Fruit fly (Drosophila melanogaster) whole organism, embryonic: ENCODE measurements around the gene Spn28Dc.

Source experiments
- ATbp ChIP-seq: fragments of 200-800 bp; sonication (Bioruptor generic); optimal IDR thresholded peaks from 2 replicates; lab custom pipeline; 2017; ENCODE audit warnings: missing biosample characterization, mild to moderate bottlenecking, missing genetic modification characterization, missing genetic modification reagents
- Ada2b ChIP-seq: fragments of 200-800 bp; sonication (Bioruptor generic); IDR thresholded peaks from 2 replicates; pipeline ENCODE4 v1.3.6; 2022; ENCODE audit warnings: missing biosample characterization, missing genetic modification characterization
- Aef1 ChIP-seq: fragments of 200-800 bp; sonication (Bioruptor generic); IDR thresholded peaks from 3 replicates; pipeline ENCODE4 v1.3.6; 2022; ENCODE audit warnings: missing biosample characterization, missing genetic modification characterization
- CG11398 ChIP-seq: fragments of 200-800 bp; sonication (Bioruptor generic); optimal IDR thresholded peaks from 2 replicates; lab custom pipeline; 2016; ENCODE audit warnings: missing biosample characterization, missing genetic modification characterization
- CG15011 ChIP-seq: fragments of 200-800 bp; sonication (Bioruptor generic); optimal IDR thresholded peaks from 3 replicates; lab custom pipeline; 2018; ENCODE audit warnings: missing biosample characterization, mild to moderate bottlenecking, missing genetic modification characterization
- CG17568 ChIP-seq: fragments of 200-800 bp; sonication (Bioruptor generic); optimal IDR thresholded peaks from 2 replicates; lab custom pipeline; 2018; ENCODE audit warnings: missing biosample characterization, mild to moderate bottlenecking, missing genetic modification characterization, moderate library complexity
- CG17612 ChIP-seq: fragments of 200-800 bp; sonication (Bioruptor generic); IDR thresholded peaks from 2 replicates; pipeline ENCODE4 v1.3.6; 2022; ENCODE audit warnings: missing biosample characterization, missing genetic modification characterization
- CG18599 ChIP-seq: fragments of 200-800 bp; sonication (Bioruptor generic); optimal IDR thresholded peaks from 3 replicates; lab custom pipeline; 2017; ENCODE audit warnings: missing biosample characterization, missing genetic modification characterization, mild to moderate bottlenecking, moderate library complexity, missing genetic modification reagents
- CG18619 ChIP-seq: fragments of 200-800 bp; sonication (Bioruptor generic); optimal IDR thresholded peaks from 3 replicates; lab custom pipeline; 2017; ENCODE audit warnings: missing biosample characterization, mild to moderate bottlenecking, missing genetic modification characterization
- CG30403 ChIP-seq: fragments of 200-800 bp; sonication (Bioruptor generic); optimal IDR thresholded peaks from 3 replicates; lab custom pipeline; 2016; ENCODE audit warnings: missing biosample characterization, missing genetic modification characterization
- CG3065 ChIP-seq: fragments of 200-800 bp; sonication (Bioruptor generic); optimal IDR thresholded peaks from 2 replicates; lab custom pipeline; 2016; ENCODE audit warnings: missing biosample characterization, missing genetic modification characterization
- CG3726 ChIP-seq: fragments of 200-800 bp; sonication (Bioruptor generic); IDR thresholded peaks from 3 replicates; pipeline ENCODE4, ENCODE4 v1.3.6; 2022; ENCODE audit warnings: missing biosample characterization, missing genetic modification characterization
- CG4617 ChIP-seq: fragments of 200-800 bp; sonication (Bioruptor generic); optimal IDR thresholded peaks from 3 replicates; lab custom pipeline; 2016; ENCODE audit warnings: missing biosample characterization, missing genetic modification characterization, borderline replicate concordance
- CG4707 ChIP-seq: fragments of 200-800 bp; sonication (Bioruptor generic); optimal IDR thresholded peaks from 2 replicates; lab custom pipeline; 2018; ENCODE audit warnings: missing biosample characterization, mild to moderate bottlenecking, missing genetic modification characterization, moderate library complexity
- CG4730 ChIP-seq: fragments of 200-800 bp; sonication (Bioruptor generic); IDR thresholded peaks from 2 replicates; pipeline ENCODE4 v1.3.6; 2022; ENCODE audit warnings: missing biosample characterization, missing genetic modification characterization
- CG4820 ChIP-seq: fragments of 200-800 bp; sonication (Bioruptor generic); optimal IDR thresholded peaks from 3 replicates; lab custom pipeline; 2016; ENCODE audit warnings: missing biosample characterization, missing genetic modification characterization
- CG6854 ChIP-seq: fragments of 200-800 bp; sonication (Bioruptor generic); optimal IDR thresholded peaks from 3 replicates; lab custom pipeline; 2017; ENCODE audit warnings: missing biosample characterization, mild to moderate bottlenecking, missing genetic modification characterization
- CG7271 ChIP-seq: fragments of 200-800 bp; sonication (Bioruptor generic); optimal IDR thresholded peaks from 2 replicates; lab custom pipeline; 2018; ENCODE audit warnings: missing biosample characterization, mild to moderate bottlenecking, missing genetic modification characterization, moderate library complexity
- CG8359 ChIP-seq: fragments of 200-800 bp; sonication (Bioruptor generic); optimal IDR thresholded peaks from 2 replicates; lab custom pipeline; 2017; ENCODE audit warnings: missing biosample characterization, mild to moderate bottlenecking, missing genetic modification characterization, borderline replicate concordance
- CG9727 ChIP-seq: fragments of 200-800 bp; sonication (Bioruptor generic); optimal IDR thresholded peaks from 3 replicates; lab custom pipeline; 2017; ENCODE audit warnings: missing biosample characterization, mild to moderate bottlenecking, missing genetic modification characterization
- CkIIα-i1 ChIP-seq: fragments of 200-800 bp; sonication (Bioruptor generic); IDR thresholded peaks from 2 replicates; pipeline ENCODE4 v1.3.6; 2022; ENCODE audit warnings: missing biosample characterization, missing genetic modification characterization
- GATAe ChIP-seq: fragments of 200-800 bp; sonication (Bioruptor generic); conservative IDR thresholded peaks from 2 replicates; pipeline ENCODE4 v1.3.6; 2022; ENCODE audit warnings: missing biosample characterization, missing genetic modification characterization
- Hr3 ChIP-seq: fragments of 200-800 bp; sonication (Bioruptor generic); optimal IDR thresholded peaks from 3 replicates; lab custom pipeline; 2016; ENCODE audit warnings: missing biosample characterization, missing genetic modification characterization
- Hsf ChIP-seq: fragments of 200-800 bp; sonication (Bioruptor generic); optimal IDR thresholded peaks from 3 replicates; lab custom pipeline; 2016; ENCODE audit warnings: missing biosample characterization, missing genetic modification characterization
- NfI ChIP-seq: fragments of 200-800 bp; sonication (Bioruptor generic); optimal IDR thresholded peaks from 3 replicates; lab custom pipeline; 2018; ENCODE audit warnings: missing biosample characterization, mild to moderate bottlenecking, missing genetic modification characterization, moderate library complexity
- Ravus ChIP-seq: fragments of 200-800 bp; sonication (Bioruptor generic); IDR thresholded peaks from 2 replicates; pipeline ENCODE4 v1.3.6; 2022; ENCODE audit warnings: missing biosample characterization, missing genetic modification characterization
- Rfx ChIP-seq: fragments of 200-800 bp; sonication (Bioruptor generic); IDR thresholded peaks from 2 replicates; pipeline ENCODE4 v1.3.6; 2022; ENCODE audit warnings: missing biosample characterization, missing genetic modification characterization
- Six4 ChIP-seq: fragments of 200-800 bp; sonication (Bioruptor generic); optimal IDR thresholded peaks from 2 replicates; lab custom pipeline; 2016; ENCODE audit warnings: missing biosample characterization, missing genetic modification characterization
- ase ChIP-seq: fragments of 200-800 bp; sonication (Bioruptor generic); IDR thresholded peaks from 3 replicates; pipeline ENCODE4 v1.3.6; 2022; ENCODE audit warnings: missing biosample characterization, missing genetic modification characterization
- bigmax ChIP-seq: fragments of 200-800 bp; sonication (Bioruptor generic); optimal IDR thresholded peaks from 2 replicates; lab custom pipeline; 2018; ENCODE audit warnings: missing biosample characterization, mild to moderate bottlenecking, missing genetic modification characterization
- cg ChIP-seq: fragments of 200-800 bp; sonication (Bioruptor generic); optimal IDR thresholded peaks from 3 replicates; lab custom pipeline; 2019; ENCODE audit warnings: missing biosample characterization, mild to moderate bottlenecking, missing genetic modification characterization, moderate library complexity
- chif ChIP-seq, 2 experiments: fragments of 200-800 bp; sonication (Bioruptor generic); optimal IDR thresholded peaks; 3 replicates each; lab custom pipeline; 2016; ENCODE audit warnings: missing biosample characterization in 2 of 2, missing genetic modification characterization in 2 of 2
- corto ChIP-seq: fragments of 200-800 bp; sonication (Bioruptor generic); optimal IDR thresholded peaks from 2 replicates; lab custom pipeline; 2016; ENCODE audit warnings: missing biosample characterization, mild to moderate bottlenecking, missing genetic modification characterization, moderate library complexity
- dati ChIP-seq: fragments of 200-800 bp; sonication (Bioruptor generic); IDR thresholded peaks from 2 replicates; pipeline ENCODE4 v1.3.6; 2022; ENCODE audit warnings: missing biosample characterization, missing genetic modification characterization
- dmrt99B ChIP-seq: fragments of 200-800 bp; sonication (Bioruptor generic); optimal IDR thresholded peaks from 2 replicates; lab custom pipeline; 2018; ENCODE audit warnings: missing biosample characterization, mild to moderate bottlenecking, missing genetic modification characterization, moderate library complexity
- gce ChIP-seq: fragments of 200-800 bp; sonication (Bioruptor generic); IDR thresholded peaks from 3 replicates; pipeline ENCODE4 v1.3.6; 2022; ENCODE audit warnings: missing biosample characterization, missing genetic modification characterization
- grau ChIP-seq: fragments of 200-800 bp; optimal IDR thresholded peaks from 3 replicates; lab custom pipeline; 2019; ENCODE audit warnings: missing biosample characterization, mild to moderate bottlenecking, missing genetic modification characterization, moderate library complexity
- insv ChIP-seq, 2 experiments: fragments of 200-800 bp; sonication (Bioruptor generic); optimal IDR thresholded peaks; 3 replicates each; lab custom pipeline; 2016 to 2018; ENCODE audit warnings: missing biosample characterization in 2 of 2, missing genetic modification characterization in 2 of 2
- lmd ChIP-seq: fragments of 200-800 bp; sonication (Bioruptor generic); IDR thresholded peaks from 2 replicates; pipeline ENCODE4 v1.3.6; 2022; ENCODE audit warnings: missing biosample characterization, missing genetic modification characterization
- lov ChIP-seq, 2 experiments: fragments of 200-800 bp in 1 of 2; fragments of >200 bp in 1 of 2; sonication (Bioruptor generic) in 1 of 2; IDR thresholded peaks in 1 of 2; optimal IDR thresholded peaks in 1 of 2; 2 replicates in 1 of 2; 3 replicates in 1 of 2; pipeline versions ENCODE4 v1.3.6 to Lab custom; 2017 to 2022; ENCODE audit warnings: missing biosample characterization in 1 of 2, missing genetic modification characterization in 1 of 2
- luna ChIP-seq: fragments of 200-800 bp; sonication (Bioruptor generic); optimal IDR thresholded peaks from 2 replicates; lab custom pipeline; 2016; ENCODE audit warnings: missing biosample characterization, missing genetic modification characterization
- mirr ChIP-seq: fragments of 200-800 bp; sonication (Bioruptor generic); optimal IDR thresholded peaks from 3 replicates; lab custom pipeline; 2018; ENCODE audit warnings: missing biosample characterization, mild to moderate bottlenecking, missing genetic modification characterization
- nau ChIP-seq: fragments of 200-800 bp; sonication (Bioruptor generic); optimal IDR thresholded peaks from 3 replicates; lab custom pipeline; 2017; ENCODE audit warnings: missing biosample characterization, mild to moderate bottlenecking, missing genetic modification characterization, missing genetic modification reagents
- pb ChIP-seq: fragments of 200-800 bp; sonication (Bioruptor generic); optimal IDR thresholded peaks from 3 replicates; lab custom pipeline; 2016; ENCODE audit warnings: missing biosample characterization, missing genetic modification characterization
- shn ChIP-seq: fragments of 200-800 bp; sonication (Bioruptor generic); optimal IDR thresholded peaks from 3 replicates; lab custom pipeline; 2016; ENCODE audit warnings: missing biosample characterization, missing genetic modification characterization
- so ChIP-seq: fragments of 200-800 bp; sonication (Bioruptor generic); IDR thresholded peaks from 3 replicates; pipeline ENCODE4 v1.3.6; 2022; ENCODE audit warnings: missing biosample characterization, missing genetic modification characterization
- sqz ChIP-seq: fragments of 200-800 bp; sonication (Bioruptor generic); optimal IDR thresholded peaks from 3 replicates; lab custom pipeline; 2018; ENCODE audit warnings: missing biosample characterization, mild to moderate bottlenecking, missing genetic modification characterization
- stwl ChIP-seq: fragments of 200-800 bp; sonication (Bioruptor generic); optimal IDR thresholded peaks from 3 replicates; lab custom pipeline; 2018; ENCODE audit warnings: missing biosample characterization, mild to moderate bottlenecking, missing genetic modification characterization, moderate library complexity
- tgo ChIP-seq: fragments of 200-800 bp; sonication (Bioruptor generic); IDR thresholded peaks from 3 replicates; pipeline ENCODE4 v1.3.6; 2022; ENCODE audit warnings: missing biosample characterization, missing genetic modification characterization
- tup ChIP-seq: fragments of 200-800 bp; sonication (Bioruptor generic); optimal IDR thresholded peaks from 2 replicates; lab custom pipeline; 2016; ENCODE audit warnings: missing biosample characterization, mild to moderate bottlenecking, missing genetic modification characterization, moderate library complexity
- wor ChIP-seq: fragments of 200-800 bp; sonication (Bioruptor generic); IDR thresholded peaks from 2 replicates; pipeline ENCODE4 v1.3.6; 2022; ENCODE audit warnings: missing biosample characterization, missing genetic modification characterization

Spn28Dc gene

DNA sequence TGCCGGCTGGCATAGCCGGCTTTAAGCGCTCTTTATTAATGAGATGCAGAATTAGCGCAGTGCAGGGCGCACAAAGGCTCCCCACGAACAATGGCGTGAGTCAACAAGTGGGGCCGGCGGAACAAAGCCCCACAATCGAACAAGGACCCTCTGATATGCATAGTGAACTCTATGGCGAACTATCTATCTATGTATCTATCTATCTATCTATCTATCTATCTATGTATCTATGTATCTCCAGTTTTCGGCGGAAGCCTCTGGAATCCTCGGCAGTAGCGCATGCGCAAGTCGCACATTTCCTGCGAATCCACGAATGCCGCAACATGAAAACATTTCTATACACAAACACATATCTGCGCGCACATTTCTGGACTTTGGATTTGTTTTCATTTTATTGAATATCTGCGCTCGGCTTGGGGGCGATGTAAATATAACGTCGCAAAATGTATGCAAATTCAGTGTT lies 6.4 kb downstream of the Spn28Dc start (continued):
- TF ChIP-seq CG17568 (GFP tag; lab: Kevin White, UChicago) (no peak), stwl (no peak), pb (GFP tag; lab: Kevin White, UChicago) (no peak), Six4 (GFP tag; lab: Kevin White, UChicago) (no peak), CG3065 (GFP tag; lab: Kevin White, UChicago) (no peak), CG17612 (GFP tag; lab: Robert Waterston, UW) (no peak), CG6854 (GFP tag; lab: Kevin White, UChicago) (peak; percentile 4), wor (GFP tag; lab: Robert Waterston, UW) (no peak), corto (peak; percentile 49), Ada2b (no peak), CG18619 (peak; percentile 41), tgo (GFP tag; lab: Robert Waterston, UW) (no peak), grau (tag; lab: Kevin White, UChicago) (peak; percentile 49), lmd (GFP tag; lab: Robert Waterston, UW) (peak; percentile 36; the same call in 1 of the 2 replicates), sqz (GFP tag; lab: Kevin White, UChicago) (no peak), cg (GFP tag; lab: Kevin White, UChicago) (no peak), shn (GFP tag; lab: Kevin White, UChicago) (peak; percentile 9), ase (GFP tag; lab: Robert Waterston, UW) (no peak), CG4707 (no peak), gce (GFP tag; lab: Robert Waterston, UW) (no peak), CG4820 (no peak), Aef1 (no peak), CG8359 (GFP tag; lab: Kevin White, UChicago) (no peak), CkIIα-i1 (no peak), NfI (GFP tag; lab: Kevin White, UChicago) (peak; percentile 34), tup (GFP tag; lab: Kevin White, UChicago) (no peak), dmrt99B (tag; lab: Kevin White, UChicago) (no peak), CG15011 (GFP tag; lab: Kevin White, UChicago) (no peak), CG7271 (tag; lab: Kevin White, UChicago) (no peak), insv (GFP tag; optimal IDR thresholded peaks at IDR 0.05; lab: Kevin White, UChicago) (no peak), chif (GFP tag; optimal IDR thresholded peaks at IDR 0.05; lab: Kevin White, UChicago) (no peak), luna (no peak), ATbp (GFP tag; lab: Kevin White, UChicago) (no peak), lov (optimal IDR thresholded peaks at IDR 0.05; lab: Kevin White, UChicago) (no peak), lov (GFP tag; IDR thresholded peaks at IDR 0.05; lab: Robert Waterston, UW) (no peak), CG11398 (no peak), CG4617 (GFP tag; lab: Kevin White, UChicago) (no peak), bigmax (GFP tag; lab: Kevin White, UChicago) (no peak), CG18599 (peak; percentile 71), GATAe (GFP tag; lab: Robert Waterston, UW) (no peak), Hr3 (GFP tag; lab: Kevin White, UChicago) (no peak), CG30403 (GFP tag; lab: Kevin White, UChicago) (peak; percentile 33), CG4730 (GFP tag; lab: Robert Waterston, UW) (no peak), Ravus (no peak), Hsf (peak; percentile 20), Rfx (GFP tag; lab: Robert Waterston, UW) (peak; percentile 57), dati (no peak), so (GFP tag; lab: Robert Waterston, UW) (no peak), nau (GFP tag; lab: Kevin White, UChicago) (no peak), mirr (GFP tag; lab: Kevin White, UChicago) (no peak), CG9727 (GFP tag; lab: Kevin White, UChicago) (peak; percentile 44), CG3726 (GFP tag; lab: Robert Waterston, UW) (no peak)
